Fruit fly (Drosophila melanogaster) ovary, adult (tissue): Measurements from ENCODE around the gene CG7044.

Experiments
- CG17801 ChIP-seq: fragments of 200-800 bp; optimal IDR thresholded peaks from 2 replicates; lab custom pipeline; 2019; ENCODE audit warnings: missing biosample characterization, mild to moderate bottlenecking, missing genetic modification characterization, moderate library complexity; ENCODE audit not compliant: partially characterized antibody

CG7044 gene

DNA sequence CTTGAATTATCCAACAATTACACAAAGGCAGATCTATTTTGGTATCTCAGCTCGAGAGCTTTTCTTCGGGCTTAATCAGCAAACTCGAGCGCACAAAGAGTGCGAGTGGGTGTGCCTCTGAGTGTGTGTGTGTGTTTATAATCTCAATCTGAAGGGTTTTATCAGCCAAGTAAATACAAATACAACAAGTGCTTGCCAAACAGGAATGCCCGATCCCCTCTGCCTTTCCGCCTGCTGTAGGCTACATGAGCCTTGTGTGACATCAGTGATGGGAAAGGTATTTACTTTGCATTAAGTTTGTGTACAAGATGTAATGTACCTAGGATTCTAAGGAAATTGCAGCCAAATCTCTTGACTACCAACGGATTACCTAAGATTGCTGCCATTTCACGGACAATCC lies 12.1 kb downstream of the CG7044 start:
- TF ChIP-seq CG17801 (GFP tag; lab: Kevin White, UChicago) = no peak

DNA sequence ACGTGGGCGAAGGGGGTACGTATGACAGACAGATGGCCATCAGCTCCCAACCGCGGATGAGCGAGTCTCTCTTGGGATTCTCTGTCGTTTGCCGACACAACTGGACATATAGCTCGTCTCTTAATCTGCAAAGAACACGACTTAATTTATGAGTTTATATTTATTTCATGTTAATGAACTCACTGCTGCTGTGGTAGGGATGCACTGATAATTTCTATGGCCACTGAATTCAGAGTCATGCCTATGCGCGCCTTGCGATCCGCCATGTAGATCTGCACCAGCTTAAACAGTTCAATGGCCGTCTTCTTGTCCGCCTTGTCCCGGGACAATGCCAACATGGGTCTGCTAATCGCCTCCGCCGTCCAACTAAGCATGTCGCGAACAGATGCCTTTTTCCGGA lies 16.5 kb downstream of the CG7044 start:
- TF ChIP-seq CG17801 (GFP tag; lab: Kevin White, UChicago) = no peak

DNA sequence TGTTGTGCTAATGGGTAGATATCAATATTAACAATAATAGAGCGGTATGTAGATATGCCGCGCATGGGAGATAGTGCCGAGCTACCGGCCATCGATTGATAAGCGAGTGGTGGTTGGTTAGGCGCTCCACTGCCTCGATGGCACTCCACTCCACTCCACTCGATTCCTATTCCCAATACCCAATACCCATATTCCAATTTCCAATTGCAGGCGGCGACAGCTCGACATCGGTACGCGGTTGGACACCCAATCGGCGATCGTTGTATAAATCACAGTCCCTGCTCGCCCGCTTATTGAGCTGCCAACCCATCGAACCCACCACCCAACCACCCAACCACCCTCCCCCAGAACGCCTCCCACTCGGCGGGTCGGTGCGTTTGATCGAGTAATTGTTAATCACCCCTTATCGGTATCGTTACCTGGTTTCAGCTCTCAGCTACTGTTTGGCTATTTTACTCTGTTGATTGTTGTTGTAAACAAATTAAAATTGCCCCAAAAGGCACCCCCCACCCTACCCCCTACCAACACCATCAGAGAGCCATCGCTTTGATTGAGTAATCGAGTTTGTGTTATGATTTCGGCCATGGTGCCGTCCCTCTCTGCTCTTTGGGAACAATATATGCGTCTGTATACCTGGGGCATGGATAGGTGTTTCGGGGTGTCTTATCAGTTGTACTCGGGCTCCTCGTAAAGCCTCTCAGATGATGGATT lies 20.5 kb downstream of the CG7044 start, which contains the start of gene HHEX:
Gene HHEX (minus strand): TSS at position 51 of the 711 bp plus-strand sequence.
- no peak for TF ChIP-seq CG17801 (GFP tag; lab: Kevin White, UChicago)

DNA sequence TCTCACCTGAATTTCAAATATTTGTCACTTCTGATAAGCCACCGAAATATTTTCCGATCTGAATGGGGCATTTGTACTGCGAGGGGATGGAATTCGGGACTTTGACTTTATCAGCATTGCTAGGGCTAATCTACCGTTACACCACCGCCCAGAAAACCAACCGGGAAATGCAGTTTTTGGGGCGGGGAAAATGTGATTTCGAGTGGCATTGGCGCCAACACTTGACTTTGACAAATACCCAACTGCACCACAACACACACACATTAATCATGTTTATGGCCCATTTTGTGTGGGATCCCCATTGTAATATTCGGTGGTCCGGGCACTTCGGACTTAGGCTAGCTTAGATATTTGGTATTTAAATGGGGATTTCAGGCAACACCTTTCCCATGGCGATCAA lies 22.6 kb downstream of the CG7044 start:
- no peak for TF ChIP-seq CG17801 (GFP tag; lab: Kevin White, UChicago)

DNA sequence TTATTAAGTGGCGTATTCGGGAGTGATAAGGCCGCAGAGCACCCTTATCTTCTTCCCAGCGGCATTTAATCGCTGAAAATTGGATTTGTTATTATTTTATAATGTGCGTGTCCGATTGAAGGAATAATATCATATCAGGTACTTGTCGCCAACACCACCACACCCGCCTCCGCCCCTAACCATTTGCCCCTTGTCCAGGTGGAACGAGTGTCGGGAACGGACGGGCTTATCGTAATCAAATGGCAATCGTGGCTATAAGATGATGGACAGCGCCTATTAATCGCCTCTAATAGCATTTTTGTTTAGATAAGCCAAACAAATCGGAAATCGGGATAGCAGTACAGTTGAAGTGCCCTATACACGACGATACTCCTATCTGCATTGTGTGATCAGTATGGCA lies 23.3 kb downstream of the CG7044 start:
- no peak for TF ChIP-seq CG17801 (GFP tag; lab: Kevin White, UChicago)

DNA sequence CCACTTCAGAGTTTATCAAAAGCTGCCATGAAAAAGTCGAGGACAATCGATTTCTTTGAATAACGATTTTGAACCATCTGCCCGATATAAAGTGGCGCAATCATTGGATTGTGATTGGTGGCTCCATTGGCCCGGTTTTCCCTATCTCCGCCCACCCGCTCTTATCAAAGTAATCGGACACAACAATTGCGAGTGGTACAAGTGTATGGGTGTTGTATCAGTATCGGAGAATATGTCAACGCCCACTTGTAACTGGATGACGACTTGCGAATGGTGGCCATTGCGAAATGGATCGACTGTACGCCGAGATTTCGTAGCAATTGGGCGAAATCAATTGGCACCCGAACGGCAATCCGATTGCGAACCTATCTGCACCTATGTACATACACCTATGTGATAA lies 23.9 kb downstream of the CG7044 start:
- TF ChIP-seq CG17801 (GFP tag; lab: Kevin White, UChicago) = no peak

DNA sequence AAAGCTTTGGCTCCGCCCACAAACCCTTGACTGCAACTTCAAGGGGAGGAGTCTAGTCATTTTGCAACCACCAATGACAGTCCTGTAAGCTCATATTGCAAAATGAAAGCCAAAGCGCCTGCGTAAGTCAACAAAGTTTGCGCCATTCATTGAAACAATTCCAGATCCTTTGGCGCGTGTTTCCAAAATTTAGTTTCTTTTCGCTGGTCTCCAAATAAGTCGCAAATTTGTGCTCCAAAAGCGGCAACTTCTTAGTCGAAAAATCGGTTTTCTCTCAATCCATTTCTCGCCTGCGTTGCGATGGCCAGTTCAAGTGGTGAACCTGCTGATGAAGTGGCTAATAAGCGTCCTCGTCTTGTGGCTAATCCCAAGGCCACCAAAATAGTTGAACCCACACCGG lies 27.8 kb downstream of the CG7044 start, which contains the start of gene dmrt93B:
Gene dmrt93B (plus strand): TSS at position 301 of the 400 bp plus-strand sequence.
- TF ChIP-seq CG17801 (GFP tag; lab: Kevin White, UChicago) = no peak

DNA sequence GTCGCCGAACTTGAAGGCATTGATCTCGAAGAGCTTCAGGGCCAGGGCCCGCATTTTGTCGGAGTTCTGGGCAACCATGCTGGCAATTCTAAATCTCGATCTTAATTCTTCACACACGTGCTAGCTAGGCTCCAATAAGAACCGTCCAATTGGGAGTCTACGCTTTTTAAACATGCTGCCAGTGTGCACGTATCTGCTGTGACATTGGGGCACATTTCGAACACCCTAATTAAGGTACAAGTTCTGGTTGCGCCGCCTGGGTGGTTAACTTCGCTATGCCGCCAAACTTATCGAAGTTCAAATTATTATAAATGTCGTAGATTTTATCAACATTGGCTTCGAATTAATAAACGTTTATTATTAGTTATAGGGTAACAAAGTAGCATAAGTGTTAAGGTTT lies 28.4 kb downstream of the CG7044 start, which contains the start of gene r-l:
Gene r-l (minus strand): TSS at position 179 of the 400 bp plus-strand sequence.
- TF ChIP-seq CG17801 (GFP tag; lab: Kevin White, UChicago) = no peak

DNA sequence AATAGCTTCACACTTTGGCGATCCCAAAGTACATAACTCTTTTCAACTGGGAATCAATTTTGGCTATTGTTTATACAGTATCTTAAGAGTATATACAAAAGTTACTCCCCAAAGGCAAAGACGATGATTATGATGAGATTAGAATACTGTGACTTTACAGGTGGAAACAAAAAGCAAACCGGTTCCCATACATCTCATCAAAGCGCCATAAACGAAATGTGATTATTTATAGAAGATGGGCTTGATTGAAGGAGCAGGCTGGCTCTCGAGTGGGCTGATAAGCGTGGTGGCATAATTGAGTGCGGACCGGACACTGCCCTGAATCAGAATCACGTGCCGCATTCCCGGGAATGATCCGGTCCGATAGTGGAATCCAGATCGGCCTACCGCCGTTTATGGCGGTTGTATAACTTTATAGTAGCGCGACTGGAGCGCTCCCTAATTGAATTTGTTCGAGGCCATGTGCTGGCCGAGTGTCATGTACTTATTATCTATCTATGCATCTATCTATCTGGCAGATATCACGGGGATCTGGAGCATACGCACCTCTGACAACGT lies 29.5 kb downstream of the CG7044 start:
- no peak for TF ChIP-seq CG17801 (GFP tag; lab: Kevin White, UChicago)

DNA sequence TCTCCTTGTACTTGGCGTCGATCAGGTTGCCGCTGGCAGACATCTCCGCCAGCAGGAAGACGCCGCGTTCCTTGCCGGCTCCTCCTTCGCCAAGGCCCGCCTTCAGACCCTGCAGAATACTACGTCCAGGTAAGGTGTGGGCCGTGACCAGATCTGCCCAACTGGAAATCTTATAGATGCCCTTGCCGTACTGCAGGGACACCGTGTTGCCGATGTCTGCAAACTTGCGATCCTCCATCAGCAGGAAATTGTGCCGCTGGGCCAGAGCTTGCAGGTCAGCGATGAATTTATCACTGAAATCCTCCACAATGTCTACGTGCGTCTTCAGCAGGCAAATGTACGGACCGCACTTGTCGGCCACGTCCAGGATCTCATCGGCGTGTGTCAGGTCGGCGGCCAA lies 30.2 kb downstream of the CG7044 start:
- TF ChIP-seq CG17801 (GFP tag; lab: Kevin White, UChicago) = no peak

DNA sequence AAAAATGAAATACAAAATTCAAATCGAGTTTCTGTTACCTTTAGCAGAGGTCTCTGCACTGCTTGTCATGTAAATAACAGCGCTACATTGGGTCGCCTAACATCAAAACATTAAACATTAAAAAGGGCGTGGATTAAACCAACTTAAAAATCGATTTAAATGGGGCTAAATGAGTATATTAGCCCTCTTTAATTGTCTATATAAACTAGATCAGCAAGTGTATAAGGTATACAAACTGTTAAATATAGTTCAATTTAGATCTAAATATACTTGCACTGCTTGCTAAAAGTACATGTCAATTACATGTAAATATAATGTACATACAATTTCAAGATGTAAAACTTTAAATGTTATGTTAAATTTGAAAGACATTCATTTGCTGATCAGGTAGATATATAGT lies 31.8 kb downstream of the CG7044 start:
- TF ChIP-seq CG17801 (GFP tag; lab: Kevin White, UChicago) = no peak

DNA sequence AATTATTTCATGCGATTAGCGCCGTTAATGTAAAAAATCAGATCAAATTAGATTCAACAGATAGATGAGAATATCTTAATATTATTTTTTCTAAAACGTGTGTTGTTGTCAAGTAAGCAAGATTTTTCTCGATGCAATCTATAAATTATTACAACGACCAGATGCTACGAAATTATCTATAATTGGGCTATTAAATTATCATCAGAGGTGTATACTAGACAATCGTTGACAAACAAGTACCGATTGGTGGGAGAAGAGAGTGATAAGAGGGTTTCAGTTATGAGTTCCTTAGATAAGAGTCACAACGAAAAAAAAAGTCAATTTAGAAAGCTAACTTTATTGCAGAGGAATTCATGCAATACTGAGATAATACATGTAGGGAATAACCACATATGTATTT lies 34.0 kb downstream of the CG7044 start:
- TF ChIP-seq CG17801 (GFP tag; lab: Kevin White, UChicago) = no peak

DNA sequence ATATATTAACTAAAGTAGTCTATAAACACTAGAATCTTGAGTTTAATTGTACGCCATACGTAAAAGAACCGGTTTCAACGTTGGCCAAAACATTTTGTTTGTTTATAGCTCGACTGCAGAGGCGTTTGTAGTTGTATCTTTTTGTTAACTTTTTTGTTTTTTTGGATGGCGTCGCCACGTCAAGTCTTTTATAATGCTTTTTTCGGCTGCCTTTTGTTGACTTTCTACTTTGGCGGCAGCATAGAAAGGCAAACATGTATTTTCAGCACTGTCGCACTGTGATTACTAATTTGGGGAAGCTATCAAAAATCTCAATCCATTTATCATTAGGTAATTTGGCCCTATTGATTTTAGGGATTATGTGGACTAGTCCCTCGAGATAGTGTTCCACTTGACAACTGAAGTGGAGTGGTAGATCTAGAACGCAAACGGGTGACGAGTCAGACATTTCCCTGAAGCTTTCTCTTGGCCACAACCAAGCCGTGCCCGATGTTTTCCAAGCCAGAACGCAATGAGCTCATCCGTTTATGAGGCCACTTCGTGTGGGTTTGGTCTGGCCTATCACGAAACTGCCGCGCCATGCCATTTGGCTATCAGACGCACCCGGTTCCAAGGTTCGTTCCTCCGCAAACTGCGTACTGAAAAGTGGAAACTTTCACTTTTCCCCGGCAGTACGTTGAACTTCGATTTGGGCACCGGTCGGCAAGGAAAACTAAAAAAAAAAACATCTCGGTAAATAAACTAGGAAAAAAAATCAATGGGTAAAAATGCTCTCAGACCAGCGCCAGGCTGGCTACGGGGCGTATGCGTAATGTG lies 34.8 kb downstream of the CG7044 start:
- no peak for TF ChIP-seq CG17801 (GFP tag; lab: Kevin White, UChicago)

DNA sequence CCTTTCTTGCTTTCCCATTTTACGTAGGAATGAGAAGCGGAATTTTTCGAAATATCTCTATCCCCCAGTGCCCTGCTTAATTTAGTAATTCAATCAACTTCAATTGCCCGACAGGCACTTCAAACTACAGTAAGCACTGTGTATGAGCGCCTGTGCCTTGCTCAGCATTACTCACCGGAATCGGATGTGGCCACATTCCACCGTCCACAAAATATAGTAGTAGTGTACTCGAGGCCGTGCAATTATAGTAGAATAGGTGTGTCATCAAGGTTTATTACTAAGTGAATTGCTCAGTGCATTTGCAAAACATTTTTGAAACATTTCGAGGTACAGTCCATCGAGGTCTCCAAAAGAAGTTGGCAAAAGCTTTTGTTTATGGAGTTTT lies 35.8 kb downstream of the CG7044 start:
- TF ChIP-seq CG17801 (GFP tag; lab: Kevin White, UChicago) = no peak

DNA sequence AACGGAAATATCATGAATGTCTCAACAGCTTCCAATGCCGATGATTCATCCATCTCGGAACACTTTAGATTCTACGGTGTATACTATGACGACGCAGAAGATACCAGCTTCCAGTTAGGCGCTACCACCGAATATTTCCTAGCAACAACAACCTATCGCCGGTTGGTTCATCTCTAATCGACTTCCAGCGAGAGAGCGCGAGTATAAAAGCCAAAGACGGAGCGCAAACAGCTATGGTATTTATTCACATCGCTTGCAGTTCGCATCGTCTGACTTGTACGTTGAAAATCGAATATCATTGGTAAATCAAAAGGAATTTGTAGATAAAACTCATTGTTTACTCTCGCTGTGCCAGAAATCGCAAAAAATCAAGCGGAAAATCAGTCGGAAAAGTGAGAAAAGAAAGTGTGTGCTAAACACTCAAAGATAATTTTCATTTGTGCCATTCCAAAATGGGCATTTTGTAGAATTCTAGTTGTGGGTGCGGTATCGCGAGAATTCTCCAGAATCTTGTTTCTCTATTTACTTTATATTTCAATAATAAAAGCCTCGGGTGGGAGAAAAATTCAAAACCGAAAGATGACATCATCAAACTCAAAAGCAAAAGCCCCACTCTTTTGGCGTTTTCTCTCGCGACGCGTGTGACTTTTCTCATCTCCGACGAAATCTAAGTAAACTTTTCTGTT lies 36.4 kb downstream of the CG7044 start, which contains the start of gene AnxB9:
Gene AnxB9 (plus strand): TSS at position 232 of the 686 bp plus-strand sequence.
- peak; percentile 66 for TF ChIP-seq CG17801 (GFP tag; lab: Kevin White, UChicago)
